Worm (Caenorhabditis elegans) whole organism, L3 larva: ENCODE data around the gene brc-1.
A peak's percentile ranks its signal among the peaks of the same experiment; 100 is the strongest.

Source experiments
- R02D3.7 ChIP-seq: fragments of 150-350 bp; optimal IDR thresholded peaks from 2 replicates; lab custom pipeline; 2014; ENCODE audit warnings: missing biosample characterization, missing genetic modification characterization
- aly-2 ChIP-seq: fragments of 150-350 bp; optimal IDR thresholded peaks from 2 replicates; lab custom pipeline; 2014; ENCODE audit warnings: missing biosample characterization, missing genetic modification characterization
- ama-1 ChIP-seq: fragments of 150-350 bp; optimal IDR thresholded peaks from 2 replicates; lab custom pipeline; 2018
- ceh-16 ChIP-seq: sonication (generic microtip); optimal IDR thresholded peaks from 2 replicates; lab custom pipeline; 2017; ENCODE audit warnings: missing biosample characterization, missing genetic modification characterization
- ceh-28 ChIP-seq: fragments of 150-350 bp; optimal IDR thresholded peaks from 2 replicates; lab custom pipeline; 2014; ENCODE audit warnings: missing biosample characterization, missing genetic modification reagents, missing genetic modification characterization
- ceh-82 ChIP-seq: fragments of 150-350 bp; optimal IDR thresholded peaks from 2 replicates; lab custom pipeline; 2014; ENCODE audit warnings: missing biosample characterization, missing genetic modification characterization
- ceh-9 ChIP-seq: sonication (generic microtip); optimal IDR thresholded peaks from 2 replicates; lab custom pipeline; 2018; ENCODE audit warnings: missing biosample characterization, missing genetic modification characterization
- egl-5 ChIP-seq: fragments of 150-350 bp; optimal IDR thresholded peaks from 2 replicates; lab custom pipeline; 2017; ENCODE audit warnings: missing biosample characterization, missing genetic modification reagents, missing genetic modification characterization, inconsistent platforms
- elt-1 ChIP-seq: fragments of 150-350 bp; optimal IDR thresholded peaks from 2 replicates; lab custom pipeline; 2014; ENCODE audit warnings: missing biosample characterization, missing genetic modification characterization
- elt-2 ChIP-seq: sonication (generic microtip); optimal IDR thresholded peaks from 2 replicates; lab custom pipeline; 2016; ENCODE audit warnings: missing genetic modification reagents, mild to moderate bottlenecking, missing genetic modification characterization, missing compliant biosample characterization
- eor-1 ChIP-seq, 2 experiments: fragments of 150-350 bp; optimal IDR thresholded peaks; 2 replicates each; lab custom pipeline; 2014 to 2018; ENCODE audit warnings: missing biosample characterization in 2 of 2, missing genetic modification characterization in 2 of 2
- fkh-10 ChIP-seq: sonication (generic microtip); optimal IDR thresholded peaks from 2 replicates; lab custom pipeline; 2017; ENCODE audit warnings: missing biosample characterization, missing genetic modification reagents, missing genetic modification characterization
- fkh-2 ChIP-seq: fragments of 150-350 bp; optimal IDR thresholded peaks from 2 replicates; lab custom pipeline; 2014; ENCODE audit warnings: missing biosample characterization, missing genetic modification reagents, missing genetic modification characterization
- fos-1 ChIP-seq: fragments of 150-350 bp; optimal IDR thresholded peaks from 2 replicates; lab custom pipeline; 2014; ENCODE audit warnings: missing biosample characterization, missing genetic modification characterization
- hmg-11 ChIP-seq: sonication (generic microtip); optimal IDR thresholded peaks from 2 replicates; lab custom pipeline; 2016; ENCODE audit warnings: missing genetic modification characterization, missing compliant biosample characterization
- lin-39 ChIP-seq: fragments of 150-350 bp; optimal IDR thresholded peaks from 2 replicates; lab custom pipeline; 2018; ENCODE audit warnings: missing biosample characterization, missing genetic modification reagents, missing genetic modification characterization
- lsy-12 ChIP-seq: sonication (generic microtip); optimal IDR thresholded peaks from 2 replicates; lab custom pipeline; 2016; ENCODE audit warnings: mild to moderate bottlenecking, missing genetic modification characterization, missing compliant biosample characterization
- mdl-1 ChIP-seq: fragments of 150-350 bp; optimal IDR thresholded peaks from 2 replicates; lab custom pipeline; 2014; ENCODE audit warnings: missing biosample characterization, missing genetic modification characterization
- mml-1 ChIP-seq: fragments of 150-350 bp; sonication (generic microtip); optimal IDR thresholded peaks from 3 replicates; lab custom pipeline; 2014; ENCODE audit warnings: missing biosample characterization, missing genetic modification characterization
- nfya-1 ChIP-seq: sonication (generic microtip); optimal IDR thresholded peaks from 2 replicates; lab custom pipeline; 2017; ENCODE audit warnings: missing genetic modification characterization, mild to moderate bottlenecking, missing compliant biosample characterization, antibody characterized with exemption, moderate library complexity; ENCODE audit not compliant: insufficient read depth
- nhr-11 ChIP-seq: fragments of 150-350 bp; optimal IDR thresholded peaks from 2 replicates; lab custom pipeline; 2014; ENCODE audit warnings: missing biosample characterization, missing genetic modification characterization
- nhr-12 ChIP-seq: fragments of 150-350 bp; optimal IDR thresholded peaks from 2 replicates; lab custom pipeline; 2014; ENCODE audit warnings: missing biosample characterization, missing genetic modification characterization
- nhr-237 ChIP-seq: fragments of 150-350 bp; optimal IDR thresholded peaks from 2 replicates; lab custom pipeline; 2014; ENCODE audit warnings: missing biosample characterization, missing genetic modification characterization
- nhr-25 ChIP-seq: sonication (generic microtip); optimal IDR thresholded peaks from 2 replicates; lab custom pipeline; 2017; ENCODE audit warnings: missing biosample characterization, missing genetic modification characterization
- nhr-28 ChIP-seq: fragments of 150-350 bp; optimal IDR thresholded peaks from 2 replicates; lab custom pipeline; 2014; ENCODE audit warnings: missing biosample characterization, missing genetic modification characterization
- nhr-43 ChIP-seq: sonication (generic microtip); optimal IDR thresholded peaks from 2 replicates; lab custom pipeline; 2016; ENCODE audit warnings: mild to moderate bottlenecking, missing genetic modification characterization, missing compliant biosample characterization; ENCODE audit not compliant: poor library complexity, severe bottlenecking
- nhr-67 ChIP-seq: fragments of 150-350 bp; optimal IDR thresholded peaks from 2 replicates; lab custom pipeline; 2014; ENCODE audit warnings: missing biosample characterization, missing genetic modification characterization
- nhr-76 ChIP-seq: fragments of 150-350 bp; sonication (generic microtip); optimal IDR thresholded peaks from 5 replicates; lab custom pipeline; 2014; ENCODE audit warnings: missing biosample characterization, missing genetic modification characterization
- nhr-77 ChIP-seq: fragments of 150-350 bp; optimal IDR thresholded peaks from 2 replicates; lab custom pipeline; 2014; ENCODE audit warnings: missing biosample characterization, missing genetic modification characterization
- pha-4 ChIP-seq: fragments of 150-350 bp; optimal IDR thresholded peaks from 2 replicates; lab custom pipeline; 2014; ENCODE audit warnings: missing biosample characterization, missing genetic modification reagents, missing genetic modification characterization
- pqm-1 ChIP-seq: fragments of 150-350 bp; optimal IDR thresholded peaks from 2 replicates; lab custom pipeline; 2017; ENCODE audit warnings: missing biosample characterization, missing genetic modification characterization, inconsistent platforms
- skn-1 ChIP-seq: fragments of 150-350 bp; optimal IDR thresholded peaks from 2 replicates; lab custom pipeline; 2014; ENCODE audit warnings: missing biosample characterization, missing genetic modification characterization
- snpc-4 ChIP-seq: fragments of 150-350 bp; optimal IDR thresholded peaks from 2 replicates; lab custom pipeline; 2014; ENCODE audit warnings: missing biosample characterization, missing genetic modification characterization
- unc-39 ChIP-seq: sonication (generic microtip); optimal IDR thresholded peaks from 4 replicates; lab custom pipeline; 2017; ENCODE audit warnings: missing biosample characterization, missing genetic modification characterization
- unc-62 ChIP-seq: fragments of 150-350 bp; sonication (generic microtip); optimal IDR thresholded peaks from 4 replicates; lab custom pipeline; 2014; ENCODE audit warnings: missing biosample characterization, missing genetic modification reagents, missing genetic modification characterization
- zag-1 ChIP-seq: fragments of 150-350 bp; optimal IDR thresholded peaks from 2 replicates; lab custom pipeline; 2014; ENCODE audit warnings: missing biosample characterization, missing genetic modification characterization
- ztf-11 ChIP-seq: fragments of 150-350 bp; optimal IDR thresholded peaks from 2 replicates; lab custom pipeline; 2014; ENCODE audit warnings: missing biosample characterization, missing genetic modification characterization
- ztf-4 ChIP-seq: fragments of 150-350 bp; optimal IDR thresholded peaks from 2 replicates; lab custom pipeline; 2014; ENCODE audit warnings: missing biosample characterization, missing genetic modification characterization

The brc-1 gene

DNA sequence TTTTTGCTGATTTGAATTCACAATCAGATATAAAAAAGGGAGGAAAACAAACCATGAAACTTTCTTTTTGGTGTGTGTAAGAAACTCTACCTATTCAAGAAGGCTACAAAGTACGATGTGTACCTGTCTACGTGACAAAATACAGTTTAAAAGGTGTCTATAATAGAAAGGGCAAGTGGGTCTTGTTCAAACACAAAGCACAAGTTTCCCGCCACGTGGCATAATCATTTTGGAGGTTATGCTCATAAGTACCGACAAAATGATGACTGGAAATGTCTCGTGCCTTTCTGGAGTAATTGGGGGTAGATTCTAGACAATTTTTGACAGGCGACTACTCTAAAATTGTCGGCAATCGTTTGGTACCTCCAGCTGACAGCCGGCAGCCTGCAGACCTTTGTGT, 12.1 kb upstream of the brc-1 start:
- TF ChIP-seq nhr-77 (tag; lab: Kevin White, UChicago) = no peak
- no peak for TF ChIP-seq zag-1 (tag; lab: Kevin White, UChicago)
- no peak for TF ChIP-seq elt-1 (tag; lab: Kevin White, UChicago)
- TF ChIP-seq skn-1 (tag; lab: Kevin White, UChicago) = no peak
- no peak for TF ChIP-seq lsy-12
- TF ChIP-seq elt-2 (tag; lab: Kevin White, UChicago) = peak; percentile 45
- TF ChIP-seq mml-1 (tag; lab: Kevin White, UChicago) = no peak
- TF ChIP-seq unc-39 (tag; lab: Kevin White, UChicago) = no peak
- TF ChIP-seq ama-1 (lab: Kevin White, UChicago) = no peak
- no peak for TF ChIP-seq ceh-82
- TF ChIP-seq pha-4 (tag; lab: Kevin White, UChicago) = peak; percentile 34
- no peak for TF ChIP-seq R02D3.7 (tag; lab: Kevin White, UChicago)

ce11 chrIII:3874492-3874891, 11.7 kb upstream of the brc-1 start:
- TF ChIP-seq nhr-12 (tag; lab: Kevin White, UChicago) = no peak
- peak; percentile 69 for TF ChIP-seq nhr-25 (tag; lab: Kevin White, UChicago)

DNA sequence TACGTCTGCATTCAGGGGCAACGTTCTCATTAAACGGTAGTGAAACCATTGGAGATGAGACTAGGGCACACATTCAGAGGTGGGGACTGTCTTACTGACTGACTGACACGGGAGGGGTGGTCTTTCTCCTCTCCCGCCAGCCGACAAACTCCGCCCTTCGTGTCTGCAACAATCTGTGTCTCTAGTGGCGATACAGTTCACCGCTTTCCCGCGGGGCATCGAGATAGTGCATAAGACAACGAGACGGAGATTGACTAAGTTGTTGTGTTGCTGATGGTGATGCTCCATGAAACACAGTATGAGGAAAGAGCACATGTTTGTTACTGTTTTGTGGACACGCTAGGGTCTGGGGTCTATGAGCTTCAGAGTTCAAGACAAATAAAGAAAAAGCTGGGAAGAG, 10.7 kb upstream of the brc-1 start:
- TF ChIP-seq nhr-76 (tag; lab: Kevin White, UChicago) (no peak), hmg-11 (tag; lab: Kevin White, UChicago) (no peak), zag-1 (tag; lab: Kevin White, UChicago) (no peak), pqm-1 (tag; lab: Kevin White, UChicago) (peak; percentile 25), elt-2 (tag; lab: Kevin White, UChicago) (peak; percentile 52), unc-62 (GFP tag; lab: Kevin White, UChicago) (no peak), skn-1 (tag; lab: Kevin White, UChicago) (no peak), ztf-11 (tag; lab: Kevin White, UChicago) (no peak), fkh-2 (tag; lab: Kevin White, UChicago) (no peak), aly-2 (tag; lab: Kevin White, UChicago) (no peak), mml-1 (tag; lab: Kevin White, UChicago) (no peak), nfya-1 (tag; lab: Kevin White, UChicago) (no peak), nhr-25 (tag; lab: Kevin White, UChicago) (peak; percentile 39), pha-4 (tag; lab: Kevin White, UChicago) (peak; percentile 83), nhr-11 (tag; lab: Kevin White, UChicago) (no peak), R02D3.7 (tag; lab: Kevin White, UChicago) (no peak), egl-5 (no peak)
- TF ChIP-seq, all 47 proteins: peak for 4

- TF ChIP-seq nhr-43 (tag; lab: Kevin White, UChicago) = no peak
- TF ChIP-seq nfya-1 (tag; lab: Kevin White, UChicago) = no peak
- no peak for TF ChIP-seq ztf-4 (tag; lab: Kevin White, UChicago)
- TF ChIP-seq fkh-10 (GFP tag; lab: Kevin White, UChicago) = no peak
- no peak for TF ChIP-seq unc-62 (GFP tag; lab: Kevin White, UChicago)
- no peak for TF ChIP-seq nhr-76 (tag; lab: Kevin White, UChicago)
Observed at ce11 chrIII:3872978-3873377, 10.2 kb upstream of the brc-1 start.

ce11 chrIII:3871763-3872486, 9.2 kb upstream of the brc-1 start:
- no peak for TF ChIP-seq unc-62 (GFP tag; lab: Kevin White, UChicago)
- peak; percentile 34 for TF ChIP-seq elt-2 (tag; lab: Kevin White, UChicago)
- TF ChIP-seq pqm-1 (tag; lab: Kevin White, UChicago) = peak; percentile 13
- TF ChIP-seq, all 47 proteins: peak for 2

DNA sequence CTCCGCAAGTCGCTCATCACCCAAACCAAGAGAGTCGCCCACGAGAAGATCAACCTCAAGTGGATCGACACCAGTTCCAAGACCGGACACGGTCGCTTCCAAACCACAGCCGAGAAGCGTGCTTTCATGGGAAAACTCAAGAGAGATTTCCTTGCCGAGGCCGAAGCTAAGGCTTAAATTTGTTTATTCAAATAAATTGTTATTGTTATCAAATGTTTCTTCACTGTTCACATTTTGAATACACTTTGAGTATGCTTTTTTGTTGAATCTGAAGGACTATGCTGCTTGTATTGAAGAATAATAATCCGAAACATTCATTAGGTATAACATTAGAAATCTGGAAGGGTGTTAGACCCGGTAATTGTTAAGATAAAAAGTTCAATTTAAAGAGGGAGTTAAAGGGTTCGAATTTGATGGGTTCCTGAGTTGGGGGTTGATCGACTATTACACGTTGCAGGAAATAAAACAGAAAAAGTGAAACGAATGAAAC, 6.6 kb upstream of the brc-1 start:
- TF ChIP-seq nhr-237 (tag; lab: Kevin White, UChicago) = no peak
- peak; percentile 74 for TF ChIP-seq nhr-77 (tag; lab: Kevin White, UChicago)
- TF ChIP-seq ceh-16 (tag; lab: Kevin White, UChicago) = no peak
- TF ChIP-seq lsy-12 = peak; percentile 17
- peak; percentile 60 for TF ChIP-seq ceh-82
- TF ChIP-seq fos-1 (tag; lab: Kevin White, UChicago) = no peak
- no peak for TF ChIP-seq eor-1 (tag; optimal IDR thresholded peaks at IDR 0.05; lab: Kevin White, UChicago)
- TF ChIP-seq nhr-28 (tag; lab: Kevin White, UChicago) = no peak
- TF ChIP-seq elt-2 (tag; lab: Kevin White, UChicago) = peak; percentile 17
- no peak for TF ChIP-seq mdl-1 (tag; lab: Kevin White, UChicago)
- no peak for TF ChIP-seq unc-62 (GFP tag; lab: Kevin White, UChicago)
- TF ChIP-seq mml-1 (tag; lab: Kevin White, UChicago) = no peak
- TF ChIP-seq R02D3.7 (tag; lab: Kevin White, UChicago) = peak; percentile 45
- TF ChIP-seq nfya-1 (tag; lab: Kevin White, UChicago) = no peak
- TF ChIP-seq ceh-9 = no peak
- peak; percentile 45 for TF ChIP-seq ceh-28 (tag; lab: Kevin White, UChicago)
- no peak for TF ChIP-seq egl-5
- TF ChIP-seq snpc-4 (tag; lab: Kevin White, UChicago) = no peak
- TF ChIP-seq lin-39 (tag; lab: Kevin White, UChicago) = no peak
- TF ChIP-seq ama-1 (lab: Kevin White, UChicago) = no peak
- TF ChIP-seq nhr-76 (tag; lab: Kevin White, UChicago) = no peak
- no peak for TF ChIP-seq hmg-11 (tag; lab: Kevin White, UChicago)
- no peak for TF ChIP-seq nhr-67
